Fruit fly (Drosophila melanogaster) whole organism, embryonic: Measurements from ENCODE around the gene trk.

Experiments
- Aef1 ChIP-seq: fragments of 200-800 bp; sonication (Bioruptor generic); IDR thresholded peaks from 3 replicates; pipeline ENCODE4 v1.3.6; 2022; ENCODE audit warnings: missing biosample characterization, missing genetic modification characterization
- CG10979 ChIP-seq: fragments of 200-800 bp; sonication (Bioruptor generic); optimal IDR thresholded peaks from 2 replicates; lab custom pipeline; 2018; ENCODE audit warnings: missing biosample characterization, mild to moderate bottlenecking, missing genetic modification characterization, moderate library complexity
- CG12219 ChIP-seq: fragments of 200-800 bp; sonication (Bioruptor generic); optimal IDR thresholded peaks from 3 replicates; lab custom pipeline; 2018; ENCODE audit warnings: missing biosample characterization, mild to moderate bottlenecking, missing genetic modification characterization
- CG14014 ChIP-seq: fragments of 200-800 bp; sonication (Bioruptor generic); IDR thresholded peaks from 2 replicates; pipeline ENCODE4 v1.3.6; 2022; ENCODE audit warnings: missing biosample characterization, missing genetic modification characterization
- CG14965 ChIP-seq: fragments of 200-800 bp; sonication (Bioruptor generic); optimal IDR thresholded peaks from 2 replicates; lab custom pipeline; 2016; ENCODE audit warnings: missing biosample characterization, missing genetic modification characterization, borderline replicate concordance
- CG15601 ChIP-seq: fragments of 200-800 bp; sonication (Bioruptor generic); optimal IDR thresholded peaks from 3 replicates; lab custom pipeline; 2019; ENCODE audit warnings: missing biosample characterization, mild to moderate bottlenecking, missing genetic modification characterization, moderate library complexity
- CG31441 ChIP-seq: fragments of 200-800 bp; sonication (Bioruptor generic); IDR thresholded peaks from 2 replicates; pipeline ENCODE4 v1.3.6; 2022; ENCODE audit warnings: missing biosample characterization, missing genetic modification characterization
- CG34422 ChIP-seq: fragments of 200-800 bp; sonication (Bioruptor generic); IDR thresholded peaks from 3 replicates; pipeline ENCODE4 v1.3.6; 2022; ENCODE audit warnings: missing biosample characterization, missing genetic modification characterization
- CG42726 ChIP-seq: fragments of 200-800 bp; sonication (Bioruptor generic); IDR thresholded peaks from 2 replicates; pipeline ENCODE4 v1.3.6; 2022; ENCODE audit warnings: missing biosample characterization, missing genetic modification characterization; ENCODE audit not compliant: partially characterized antibody
- CG4854 ChIP-seq: fragments of 200-800 bp; sonication (Bioruptor generic); optimal IDR thresholded peaks from 2 replicates; lab custom pipeline; 2016; ENCODE audit warnings: missing biosample characterization, missing genetic modification characterization, inconsistent platforms
- CG6791 ChIP-seq: fragments of 200-800 bp; sonication (Bioruptor generic); IDR thresholded peaks from 3 replicates; pipeline ENCODE4 v1.3.6; 2022; ENCODE audit warnings: missing biosample characterization, missing genetic modification characterization; ENCODE audit not compliant: partially characterized antibody
- CG7786 ChIP-seq: fragments of 200-800 bp; sonication (Bioruptor generic); optimal IDR thresholded peaks from 2 replicates; lab custom pipeline; 2016; ENCODE audit warnings: missing biosample characterization, missing genetic modification characterization
- CG8089 ChIP-seq: fragments of 200-800 bp; sonication (Bioruptor generic); optimal IDR thresholded peaks from 3 replicates; lab custom pipeline; 2016; ENCODE audit warnings: missing biosample characterization, missing genetic modification characterization
- Chrac-16 ChIP-seq: fragments of 200-800 bp; sonication (Bioruptor generic); optimal IDR thresholded peaks from 3 replicates; lab custom pipeline; 2016; ENCODE audit warnings: missing biosample characterization, missing genetic modification characterization
- D19A ChIP-seq: fragments of 200-800 bp; optimal IDR thresholded peaks from 3 replicates; lab custom pipeline; 2019; ENCODE audit warnings: missing biosample characterization, mild to moderate bottlenecking, missing genetic modification characterization, moderate library complexity
- Drgx ChIP-seq: fragments of 200-800 bp; sonication (Bioruptor generic); IDR thresholded peaks from 2 replicates; pipeline ENCODE4 v1.3.6; 2022; ENCODE audit warnings: missing biosample characterization, missing genetic modification characterization
- ERR ChIP-seq: fragments of 200-800 bp; sonication (Bioruptor generic); optimal IDR thresholded peaks from 2 replicates; lab custom pipeline; 2016; ENCODE audit warnings: missing biosample characterization, missing genetic modification characterization
- Fer3 ChIP-seq: fragments of 200-800 bp; sonication (Bioruptor generic); optimal IDR thresholded peaks from 2 replicates; lab custom pipeline; 2018; ENCODE audit warnings: missing biosample characterization, mild to moderate bottlenecking, missing genetic modification characterization, moderate library complexity
- HmgZ ChIP-seq: fragments of 200-800 bp; sonication (Bioruptor generic); optimal IDR thresholded peaks from 2 replicates; lab custom pipeline; 2018; ENCODE audit warnings: missing biosample characterization, mild to moderate bottlenecking, missing genetic modification characterization
- Hr3 ChIP-seq: fragments of 200-800 bp; sonication (Bioruptor generic); optimal IDR thresholded peaks from 3 replicates; lab custom pipeline; 2016; ENCODE audit warnings: missing biosample characterization, missing genetic modification characterization
- Kr ChIP-seq: fragments of 200-800 bp; sonication (Bioruptor generic); optimal IDR thresholded peaks from 2 replicates; lab custom pipeline; 2017; ENCODE audit warnings: missing biosample characterization, mild to moderate bottlenecking, missing genetic modification characterization
- NfI ChIP-seq: fragments of 200-800 bp; sonication (Bioruptor generic); optimal IDR thresholded peaks from 3 replicates; lab custom pipeline; 2018; ENCODE audit warnings: missing biosample characterization, mild to moderate bottlenecking, missing genetic modification characterization, moderate library complexity
- Rx ChIP-seq: fragments of 200-800 bp; sonication (Bioruptor generic); IDR thresholded peaks from 2 replicates; pipeline ENCODE4 v1.3.6; 2022; ENCODE audit warnings: missing biosample characterization, missing genetic modification characterization
- Sry-δ ChIP-seq: fragments of 200-800 bp; sonication (Bioruptor generic); optimal IDR thresholded peaks from 2 replicates; lab custom pipeline; 2016; ENCODE audit warnings: missing biosample characterization, missing genetic modification characterization
- Stat92E ChIP-seq, 3 experiments: fragments of >200 bp in 2 of 3; fragments of 200-800 bp in 1 of 3; sonication (Bioruptor generic) in 1 of 3; optimal IDR thresholded peaks; 2 replicates each; lab custom pipeline; 2017 to 2019; ENCODE audit warnings: missing biosample characterization in 3 of 3, missing genetic modification characterization in 3 of 3, mild to moderate bottlenecking in 1 of 3, moderate library complexity in 1 of 3
- ac ChIP-seq: fragments of 200-800 bp; sonication (Bioruptor generic); optimal IDR thresholded peaks from 3 replicates; lab custom pipeline; 2017; ENCODE audit warnings: missing biosample characterization, mild to moderate bottlenecking, missing genetic modification characterization
- ase ChIP-seq: fragments of 200-800 bp; sonication (Bioruptor generic); IDR thresholded peaks from 3 replicates; pipeline ENCODE4 v1.3.6; 2022; ENCODE audit warnings: missing biosample characterization, missing genetic modification characterization
- cas ChIP-seq: fragments of 200-800 bp; sonication (Bioruptor generic); IDR thresholded peaks from 2 replicates; pipeline ENCODE4 v1.3.6; 2022; ENCODE audit warnings: missing biosample characterization, missing genetic modification characterization
- croc ChIP-seq: fragments of 200-800 bp; sonication (Bioruptor generic); conservative IDR thresholded peaks from 3 replicates; pipeline ENCODE4 v1.3.6; 2022; ENCODE audit warnings: missing biosample characterization, missing genetic modification characterization
- dpn ChIP-seq, 2 experiments: fragments of 200-800 bp; sonication (Bioruptor generic); optimal IDR thresholded peaks; 3 replicates each; lab custom pipeline; 2016; ENCODE audit warnings: missing biosample characterization in 2 of 2, missing genetic modification characterization in 2 of 2
- eyg ChIP-seq: fragments of 200-800 bp; sonication (Bioruptor generic); optimal IDR thresholded peaks from 3 replicates; lab custom pipeline; 2016; ENCODE audit warnings: missing biosample characterization, missing genetic modification characterization
- fd102C ChIP-seq: fragments of 200-800 bp; sonication (Bioruptor generic); optimal IDR thresholded peaks from 2 replicates; lab custom pipeline; 2018; ENCODE audit warnings: missing biosample characterization, mild to moderate bottlenecking, missing genetic modification characterization, moderate library complexity
- gce ChIP-seq: fragments of 200-800 bp; sonication (Bioruptor generic); IDR thresholded peaks from 3 replicates; pipeline ENCODE4 v1.3.6; 2022; ENCODE audit warnings: missing biosample characterization, missing genetic modification characterization
- gsb ChIP-seq: fragments of 200-800 bp; sonication (Bioruptor generic); IDR thresholded peaks from 2 replicates; pipeline ENCODE4 v1.3.6; 2022; ENCODE audit warnings: missing biosample characterization, missing genetic modification characterization
- h ChIP-seq: fragments of >200 bp; optimal IDR thresholded peaks from 2 replicates; lab custom pipeline; 2017
- ham ChIP-seq: fragments of 200-800 bp; sonication (Bioruptor generic); IDR thresholded peaks from 2 replicates; pipeline ENCODE4 v1.3.6; 2022; ENCODE audit warnings: missing biosample characterization, missing genetic modification characterization
- kah ChIP-seq: fragments of 200-800 bp; sonication (Bioruptor generic); optimal IDR thresholded peaks from 2 replicates; lab custom pipeline; 2018; ENCODE audit warnings: missing biosample characterization, mild to moderate bottlenecking, missing genetic modification characterization
- klu ChIP-seq: fragments of 200-800 bp; sonication (Bioruptor generic); IDR thresholded peaks from 2 replicates; pipeline ENCODE4 v1.3.6; 2022; ENCODE audit warnings: missing biosample characterization, missing genetic modification characterization
- knrl ChIP-seq: fragments of 200-800 bp; sonication (Bioruptor generic); IDR thresholded peaks from 3 replicates; pipeline ENCODE4 v1.3.6; 2022; ENCODE audit warnings: missing biosample characterization, missing genetic modification characterization; ENCODE audit not compliant: partially characterized antibody
- lilli ChIP-seq: fragments of 200-800 bp; sonication (Bioruptor generic); optimal IDR thresholded peaks from 3 replicates; lab custom pipeline; 2016; ENCODE audit warnings: missing biosample characterization, missing genetic modification characterization
- lov ChIP-seq, 2 experiments: fragments of 200-800 bp in 1 of 2; fragments of >200 bp in 1 of 2; sonication (Bioruptor generic) in 1 of 2; IDR thresholded peaks in 1 of 2; optimal IDR thresholded peaks in 1 of 2; 2 replicates in 1 of 2; 3 replicates in 1 of 2; pipeline versions ENCODE4 v1.3.6 to Lab custom; 2017 to 2022; ENCODE audit warnings: missing biosample characterization in 1 of 2, missing genetic modification characterization in 1 of 2
- maf-S ChIP-seq: fragments of 200-800 bp; sonication (Bioruptor generic); optimal IDR thresholded peaks from 2 replicates; lab custom pipeline; 2016; ENCODE audit warnings: missing biosample characterization, missing genetic modification characterization
- pho ChIP-seq: fragments of 200-800 bp; sonication (Bioruptor generic); optimal IDR thresholded peaks from 2 replicates; lab custom pipeline; 2016; ENCODE audit warnings: missing biosample characterization, missing genetic modification characterization
- prd ChIP-seq, 3 experiments: fragments of >200 bp in 2 of 3; fragments of 200-800 bp in 1 of 3; sonication (Bioruptor generic) in 1 of 3; optimal IDR thresholded peaks in 2 of 3; IDR thresholded peaks in 1 of 3; 2 replicates in 2 of 3; 3 replicates in 1 of 3; pipeline versions ENCODE4 v1.3.6 to Lab custom; 2017 to 2022; ENCODE audit warnings: missing biosample characterization in 1 of 3, missing genetic modification characterization in 1 of 3
- ranshi ChIP-seq: fragments of 200-800 bp; sonication (Bioruptor generic); IDR thresholded peaks from 2 replicates; pipeline ENCODE4 v1.3.6; 2022; ENCODE audit warnings: missing biosample characterization, missing genetic modification characterization
- sd ChIP-seq: fragments of 200-800 bp; sonication (Bioruptor generic); optimal IDR thresholded peaks from 3 replicates; lab custom pipeline; 2018; ENCODE audit warnings: missing biosample characterization, mild to moderate bottlenecking, missing genetic modification characterization, moderate library complexity
- sna ChIP-seq: fragments of 200-800 bp; sonication (Bioruptor generic); IDR thresholded peaks from 2 replicates; pipeline ENCODE4 v1.3.6; 2022; ENCODE audit warnings: missing biosample characterization, missing genetic modification characterization; ENCODE audit not compliant: partially characterized antibody
- sqz ChIP-seq: fragments of 200-800 bp; sonication (Bioruptor generic); optimal IDR thresholded peaks from 3 replicates; lab custom pipeline; 2018; ENCODE audit warnings: missing biosample characterization, mild to moderate bottlenecking, missing genetic modification characterization
- tio ChIP-seq: fragments of 200-800 bp; sonication (Bioruptor generic); optimal IDR thresholded peaks from 2 replicates; lab custom pipeline; 2017; ENCODE audit warnings: missing biosample characterization, missing genetic modification characterization, inconsistent platforms
- wor ChIP-seq: fragments of 200-800 bp; sonication (Bioruptor generic); IDR thresholded peaks from 2 replicates; pipeline ENCODE4 v1.3.6; 2022; ENCODE audit warnings: missing biosample characterization, missing genetic modification characterization
- zf30C ChIP-seq: fragments of 200-800 bp; sonication (Bioruptor generic); optimal IDR thresholded peaks from 3 replicates; lab custom pipeline; 2018; ENCODE audit warnings: missing biosample characterization, mild to moderate bottlenecking, missing genetic modification characterization

trk gene

DNA sequence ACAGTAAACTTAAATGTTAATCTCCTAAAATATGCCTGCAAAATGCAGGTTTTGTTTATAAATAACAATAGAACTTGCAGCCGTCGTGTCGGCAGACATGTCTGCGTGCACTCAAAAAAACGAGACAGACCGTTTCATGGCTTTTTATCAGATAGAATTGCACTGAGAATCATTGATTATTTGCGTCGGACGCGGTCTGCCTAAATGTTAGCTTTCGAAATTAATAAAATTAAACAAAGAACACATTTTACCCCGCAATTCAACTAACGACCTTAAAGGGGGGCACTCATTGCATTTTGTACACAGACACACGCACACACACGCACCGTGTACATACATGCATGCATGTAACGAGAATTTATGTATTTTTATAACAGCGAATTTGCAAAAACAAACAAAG lies 4.7 kb upstream of the trk start (continued):
- no peak for TF ChIP-seq prd (optimal IDR thresholded peaks at IDR 0.05; lab: Kevin White, UChicago)
- no peak; the same call in 2 of the 3 replicates for TF ChIP-seq prd (GFP tag; IDR thresholded peaks at IDR 0.05; lab: Robert Waterston, UW)
- no peak for TF ChIP-seq tio (GFP tag; lab: Kevin White, UChicago)
- TF ChIP-seq klu (GFP tag; lab: Robert Waterston, UW): no peak
- TF ChIP-seq ac: no peak
- peak; percentile 89 for TF ChIP-seq zf30C
- no peak for TF ChIP-seq NfI (GFP tag; lab: Kevin White, UChicago)
- TF ChIP-seq CG31441 (GFP tag; lab: Robert Waterston, UW): no peak
- TF ChIP-seq gsb (GFP tag; lab: Robert Waterston, UW): no peak
- no peak for TF ChIP-seq wor (GFP tag; lab: Robert Waterston, UW)
- no peak for TF ChIP-seq h (lab: Kevin White, UChicago)
- TF ChIP-seq CG6791 (GFP tag; lab: Robert Waterston, UW): no peak
- no peak for TF ChIP-seq sqz (GFP tag; lab: Kevin White, UChicago)
- TF ChIP-seq fd102C (GFP tag; lab: Kevin White, UChicago): no peak
- peak; percentile 7 for TF ChIP-seq CG7786 (GFP tag; lab: Kevin White, UChicago)
- no peak for TF ChIP-seq CG4854 (GFP tag; lab: Kevin White, UChicago)
- no peak for TF ChIP-seq Hr3 (GFP tag; lab: Kevin White, UChicago)
- no peak for TF ChIP-seq kah (GFP tag; lab: Kevin White, UChicago)
- TF ChIP-seq Chrac-16 (GFP tag; lab: Kevin White, UChicago): peak; percentile 14
- no peak for TF ChIP-seq sna (GFP tag; lab: Robert Waterston, UW)
- TF ChIP-seq CG12219 (GFP tag; lab: Kevin White, UChicago): no peak
- 0 out of 3 replicates have a peak, but pooled peaks have one; percentile 19 for TF ChIP-seq gce (GFP tag; lab: Robert Waterston, UW)
- peak; percentile 63 for TF ChIP-seq Drgx (GFP tag; lab: Robert Waterston, UW)
- no peak for TF ChIP-seq sd (tag; lab: Kevin White, UChicago)
- TF ChIP-seq lov (optimal IDR thresholded peaks at IDR 0.05; lab: Kevin White, UChicago): no peak
- 0 out of 3 replicates have a peak, but pooled peaks have one; percentile 21 for TF ChIP-seq lov (GFP tag; IDR thresholded peaks at IDR 0.05; lab: Robert Waterston, UW)
- no peak for TF ChIP-seq knrl (GFP tag; lab: Robert Waterston, UW)
- TF ChIP-seq ham (GFP tag; lab: Robert Waterston, UW): no peak
- no peak for TF ChIP-seq Sry-δ (GFP tag; lab: Kevin White, UChicago)
- TF ChIP-seq cas: no peak
- no peak for TF ChIP-seq ERR (GFP tag; lab: Kevin White, UChicago)
- no peak for TF ChIP-seq pho
- TF ChIP-seq CG14014: peak; percentile 28; the same call in 1 of the 2 replicates
- TF ChIP-seq CG15601 (tag; lab: Kevin White, UChicago): no peak
- TF ChIP-seq Aef1: no peak
- TF ChIP-seq CG34422 (GFP tag; lab: Robert Waterston, UW): peak; percentile 46; the same call in 1 of the 3 replicates
- no peak for TF ChIP-seq Kr (GFP tag; lab: Kevin White, UChicago)
- no peak for TF ChIP-seq CG42726
- TF ChIP-seq croc (GFP tag; lab: Robert Waterston, UW): no peak
- TF ChIP-seq CG8089 (GFP tag; lab: Kevin White, UChicago): no peak
- peak; percentile 25; the same call in 1 of the 3 replicates for TF ChIP-seq ase (GFP tag; lab: Robert Waterston, UW)
- TF ChIP-seq ranshi: no peak
- TF ChIP-seq eyg (GFP tag; lab: Kevin White, UChicago): no peak
- TF ChIP-seq HmgZ (tag; lab: Kevin White, UChicago): no peak
- TF ChIP-seq D19A (tag; lab: Kevin White, UChicago): no peak
- no peak for TF ChIP-seq lilli (GFP tag; lab: Kevin White, UChicago)
- TF ChIP-seq CG14965: no peak
- TF ChIP-seq dpn (GFP tag; optimal IDR thresholded peaks at IDR 0.05; lab: Kevin White, UChicago): peak; percentile 5 to 22
- no peak for TF ChIP-seq Stat92E (GFP tag; optimal IDR thresholded peaks at IDR 0.05; lab: Kevin White, UChicago)
- no peak for TF ChIP-seq Rx (GFP tag; lab: Robert Waterston, UW)
- no peak for TF ChIP-seq Fer3 (tag; lab: Kevin White, UChicago)
- TF ChIP-seq CG10979: no peak
- TF ChIP-seq maf-S (GFP tag; lab: Kevin White, UChicago): no peak
